Worm (Caenorhabditis elegans) whole organism, early embryonic: ENCODE results near the gene mltn-1.

Source experiments
- B0310.2 ChIP-seq: sonication (generic microtip); optimal IDR thresholded peaks from 2 replicates; lab custom pipeline; 2016; ENCODE audit warnings: mild to moderate bottlenecking, missing genetic modification characterization, missing compliant biosample characterization
- ama-1 ChIP-seq: fragments of 150-350 bp; optimal IDR thresholded peaks from 2 replicates; lab custom pipeline; 2014
- ceh-13 ChIP-seq: fragments of 200-800 bp; sonication (Bioruptor generic); optimal IDR thresholded peaks from 2 replicates; lab custom pipeline; 2018; ENCODE audit warnings: mild to moderate bottlenecking, missing genetic modification characterization, missing compliant biosample characterization
- flt-1 ChIP-seq: fragments of 200-800 bp; sonication (Bioruptor generic); IDR thresholded peaks from 2 replicates; pipeline ENCODE4 v1.3.6; 2022; ENCODE audit warnings: missing genetic modification characterization, missing compliant biosample characterization
- hmbx-1 ChIP-seq: sonication (generic microtip); optimal IDR thresholded peaks from 2 replicates; lab custom pipeline; 2016; ENCODE audit warnings: mild to moderate bottlenecking, missing genetic modification characterization, missing compliant biosample characterization
- scrt-1 ChIP-seq: fragments of 200-800 bp; sonication (Bioruptor generic); IDR thresholded peaks from 2 replicates; pipeline ENCODE4 v1.3.6; 2022; ENCODE audit warnings: missing genetic modification characterization, missing compliant biosample characterization
- tbx-11 ChIP-seq: fragments of 200-800 bp; sonication (Bioruptor generic); IDR thresholded peaks from 2 replicates; pipeline ENCODE4 v1.3.6; 2022; ENCODE audit warnings: missing genetic modification characterization, missing compliant biosample characterization
- tra-4 ChIP-seq: sonication (generic microtip); optimal IDR thresholded peaks from 2 replicates; lab custom pipeline; 2017; ENCODE audit warnings: missing genetic modification characterization, missing compliant biosample characterization

DNA sequence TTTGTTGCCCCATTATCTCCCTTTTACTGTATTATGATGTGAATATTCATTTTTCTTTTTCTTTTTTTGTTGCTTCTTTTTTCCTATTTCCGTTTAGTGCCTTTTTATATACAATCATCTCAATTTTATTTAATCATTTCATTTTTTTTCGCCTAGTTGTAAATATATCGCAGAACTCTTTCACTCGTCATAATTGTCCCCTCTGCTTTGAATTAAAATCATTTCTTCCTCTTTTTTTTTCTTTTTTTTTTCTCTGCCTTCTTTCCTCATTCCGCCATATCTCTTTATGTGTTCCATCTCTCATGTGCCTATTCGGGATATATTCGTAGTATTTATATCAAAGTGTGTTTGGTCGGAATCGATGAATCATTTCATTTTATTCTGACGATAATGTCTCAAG, 53.9 kb downstream of the mltn-1 start, which contains the start of gene Y81G3A.4:
- TF ChIP-seq ceh-13 (GFP tag; lab: Kevin White, UChicago) (no peak), tra-4 (tag; lab: Kevin White, UChicago) (no peak), tbx-11 (GFP tag; lab: Robert Waterston, UW) (no peak), scrt-1 (GFP tag; lab: Robert Waterston, UW) (no peak), ama-1 (lab: Kevin White, UChicago) (no peak), hmbx-1 (tag; lab: Kevin White, UChicago) (no peak), B0310.2 (no peak), flt-1 (GFP tag; lab: Robert Waterston, UW) (no peak)
